Fruit fly (Drosophila melanogaster): ENCODE measurements around the gene sordd2.
"Not testable (repeated sequence)": the region's sequence is repeated elsewhere in the genome, so short reads cannot be mapped to it uniquely, and the experiment has no call there.

DNA sequence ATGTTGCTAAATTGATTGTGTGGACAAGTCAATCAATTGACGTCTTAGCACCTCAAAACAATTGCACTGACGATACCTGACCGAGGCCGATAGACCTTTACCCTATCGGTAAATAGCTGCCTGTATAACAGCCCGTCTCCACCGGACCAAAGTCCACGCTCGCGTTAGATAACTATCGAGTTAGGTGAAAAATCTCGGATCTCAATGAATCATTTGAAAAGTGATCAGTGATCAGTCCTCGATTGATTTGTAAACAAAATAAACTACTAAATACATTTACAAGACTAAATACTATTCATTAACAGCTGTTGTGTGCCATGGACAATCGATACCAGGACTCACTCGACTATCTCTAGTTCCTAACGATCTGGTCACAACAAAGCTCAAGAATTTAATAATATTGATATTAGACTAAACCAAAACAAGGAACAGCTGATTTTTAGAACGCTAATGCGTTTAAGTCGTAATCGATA is at the start of gene sordd2, which contains the start of gene CG15602:
- TF ChIP-seq CTCF, CG8478 (optimal IDR thresholded peaks at IDR 0.05): not testable (repeated sequence)

All from S2 (cell line).